Fruit fly (Drosophila melanogaster): ENCODE data around the gene Rcd-1.
A peak's percentile ranks its signal among the peaks of the same experiment; 100 is the strongest.

Rcd-1 gene

DNA sequence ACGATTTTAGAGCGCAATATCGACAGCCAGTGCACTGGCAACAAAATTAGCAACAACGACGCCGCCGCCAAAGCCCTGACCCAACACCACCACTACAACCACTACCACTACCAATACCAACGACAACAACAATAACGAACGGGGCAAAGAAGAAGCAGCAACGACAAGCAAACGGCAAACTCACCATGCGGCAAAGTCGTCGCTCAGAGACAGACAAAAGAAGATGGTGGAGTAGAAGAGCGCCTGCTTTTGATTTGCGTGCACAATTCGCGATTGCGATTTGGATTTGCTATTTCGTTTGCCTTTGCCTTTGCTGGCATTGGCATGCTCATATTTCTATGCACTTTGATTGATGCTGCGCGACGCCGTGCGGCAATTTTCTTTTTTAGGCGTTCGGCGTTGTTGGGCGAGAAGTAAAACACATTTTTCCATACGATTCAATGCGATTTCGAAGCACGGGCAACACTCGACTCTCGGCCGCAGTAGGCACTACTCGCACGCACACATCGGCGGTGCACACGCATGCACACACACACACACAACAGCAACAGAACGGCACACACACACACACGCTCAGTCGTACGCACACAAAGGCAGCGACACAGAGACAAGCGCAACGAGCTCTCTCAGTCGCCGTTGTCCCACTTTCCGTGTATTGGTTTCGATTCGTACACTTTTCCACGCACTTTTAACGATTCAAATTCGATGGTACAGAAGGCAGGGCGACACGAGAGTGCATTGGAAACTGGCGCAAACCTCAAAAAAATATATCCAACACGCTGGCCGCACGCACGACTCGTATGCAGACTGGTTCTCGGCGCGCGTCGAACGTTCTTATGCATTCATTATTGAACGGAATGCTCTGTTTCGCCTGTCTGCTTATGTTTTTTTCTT, 886 bp upstream of the Rcd-1 start:
- TF ChIP-seq EcR (GFP tag; optimal IDR thresholded peaks at IDR 0.05), result no peak
- TF ChIP-seq Dll (optimal IDR thresholded peaks at IDR 0.05), result no peak
- TF ChIP-seq usp (GFP tag; optimal IDR thresholded peaks at IDR 0.05), result no peak
- peak; percentile 73 for TF ChIP-seq CG8478 (optimal IDR thresholded peaks at IDR 0.05)
- no peak for TF ChIP-seq psq (optimal IDR thresholded peaks at IDR 0.05)
- TF ChIP-seq pan (optimal IDR thresholded peaks at IDR 0.05), result no peak

DNA sequence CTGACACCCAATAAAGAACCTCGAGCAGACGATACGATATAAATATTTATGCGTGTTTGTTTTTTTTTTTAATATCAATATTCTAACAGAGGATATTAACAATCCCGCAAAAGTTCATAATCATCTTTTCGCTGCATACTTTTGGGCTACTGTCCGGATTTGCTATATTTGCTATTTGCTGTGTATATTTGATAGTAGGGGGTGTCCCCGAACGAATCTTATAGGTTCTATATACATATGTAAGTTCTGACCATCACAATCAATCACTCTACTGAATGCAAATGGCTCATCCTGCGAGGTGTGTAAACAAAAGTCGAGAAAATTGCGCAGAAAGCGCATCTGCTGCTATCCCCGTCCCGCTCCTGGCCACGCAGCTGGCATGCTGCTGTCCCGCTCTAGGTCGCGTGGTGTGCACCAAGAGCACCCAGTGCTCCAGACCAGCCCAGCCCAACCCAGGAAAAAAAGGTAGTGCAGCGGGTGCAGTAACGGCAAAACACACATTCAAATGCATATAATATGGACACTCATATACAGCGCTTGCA, 2.2 kb downstream of the Rcd-1 start:
- TF ChIP-seq usp (GFP tag; optimal IDR thresholded peaks at IDR 0.05), result no peak
- peak; percentile 54 for TF ChIP-seq CG8478 (optimal IDR thresholded peaks at IDR 0.05)

DNA sequence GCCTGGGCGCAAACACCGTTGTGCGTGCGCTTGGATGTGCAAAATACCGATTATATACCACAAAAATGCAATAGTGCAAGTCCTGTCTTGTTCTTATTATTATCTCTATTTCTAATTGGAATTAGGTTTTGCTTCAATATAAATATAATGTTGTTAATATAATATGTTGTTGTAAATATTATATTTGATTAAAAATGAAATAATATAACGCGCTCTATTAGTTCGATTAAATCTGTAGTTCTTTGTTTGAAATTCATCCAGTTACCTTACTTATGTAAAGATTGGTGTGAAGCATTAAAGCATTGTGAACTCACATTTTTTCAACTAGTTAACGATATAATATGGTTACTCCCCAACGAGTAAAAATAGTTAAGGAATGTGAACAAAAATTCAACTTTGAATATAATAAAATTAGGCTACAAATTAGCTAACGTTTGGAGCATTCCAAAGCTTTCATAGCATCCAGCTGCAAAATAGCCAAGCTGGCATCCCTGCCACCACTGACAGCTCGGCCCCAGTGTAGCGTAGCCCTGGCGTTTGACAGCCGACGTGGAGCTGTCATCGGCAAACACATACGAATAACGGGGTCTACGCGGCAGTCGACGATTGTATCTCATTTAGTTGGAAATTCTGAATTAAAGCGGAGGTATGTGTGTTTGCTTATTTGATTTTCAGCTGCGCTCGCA, 4.4 kb downstream of the Rcd-1 start, which contains the start of the genes CG12237 and Sec61gamma:
CG12237 (minus strand) TSS at position 51 of the 686 bp plus-strand sequence.
Sec61gamma (plus strand) TSS at position 509 of the 686 bp plus-strand sequence.
- TF ChIP-seq psq (optimal IDR thresholded peaks at IDR 0.05) (no peak), usp (GFP tag; optimal IDR thresholded peaks at IDR 0.05) (no peak), Dll (optimal IDR thresholded peaks at IDR 0.05) (no peak), CG8478 (optimal IDR thresholded peaks at IDR 0.05) (no peak), EcR (GFP tag; optimal IDR thresholded peaks at IDR 0.05) (no peak), pan (optimal IDR thresholded peaks at IDR 0.05) (no peak)

DNA sequence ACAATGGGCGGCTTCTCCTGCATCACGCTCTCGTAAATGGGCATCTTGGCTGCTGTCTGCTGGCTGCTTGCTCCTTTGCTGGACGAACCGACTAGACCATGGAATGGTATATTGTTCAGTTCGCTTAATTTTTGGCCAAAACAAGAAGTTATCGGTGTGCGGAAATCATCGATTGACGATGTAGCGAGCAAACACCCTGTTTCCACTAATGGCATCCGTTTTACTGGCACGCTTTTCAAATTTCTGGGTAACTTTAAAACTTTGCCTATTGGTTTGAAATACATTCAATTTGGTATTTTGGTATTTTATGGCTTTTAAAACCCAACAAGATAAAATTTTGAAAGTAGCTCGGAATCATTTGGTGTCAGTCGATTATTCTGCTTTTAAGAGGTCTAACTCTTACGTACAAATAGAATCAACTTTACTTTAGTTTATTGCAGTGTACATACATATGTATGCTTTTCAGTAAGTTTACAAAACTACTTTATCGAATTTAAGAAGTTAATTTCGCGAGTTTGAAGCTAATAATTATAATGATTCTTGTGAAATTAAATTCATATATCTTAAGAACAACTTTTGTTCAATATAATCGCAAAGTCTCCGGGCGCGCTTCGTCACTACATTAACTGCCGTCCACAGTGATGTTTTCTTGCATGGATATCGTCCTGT, 7.4 kb downstream of the Rcd-1 start, which contains the start of gene Arp10:
Arp10 (minus strand) TSS at position 304 of the 669 bp plus-strand sequence.
- TF ChIP-seq usp (GFP tag; optimal IDR thresholded peaks at IDR 0.05) (no peak), psq (optimal IDR thresholded peaks at IDR 0.05) (no peak), pan (optimal IDR thresholded peaks at IDR 0.05) (no peak), Dll (optimal IDR thresholded peaks at IDR 0.05) (no peak), CG8478 (optimal IDR thresholded peaks at IDR 0.05) (no peak), EcR (GFP tag; optimal IDR thresholded peaks at IDR 0.05) (no peak)

DNA sequence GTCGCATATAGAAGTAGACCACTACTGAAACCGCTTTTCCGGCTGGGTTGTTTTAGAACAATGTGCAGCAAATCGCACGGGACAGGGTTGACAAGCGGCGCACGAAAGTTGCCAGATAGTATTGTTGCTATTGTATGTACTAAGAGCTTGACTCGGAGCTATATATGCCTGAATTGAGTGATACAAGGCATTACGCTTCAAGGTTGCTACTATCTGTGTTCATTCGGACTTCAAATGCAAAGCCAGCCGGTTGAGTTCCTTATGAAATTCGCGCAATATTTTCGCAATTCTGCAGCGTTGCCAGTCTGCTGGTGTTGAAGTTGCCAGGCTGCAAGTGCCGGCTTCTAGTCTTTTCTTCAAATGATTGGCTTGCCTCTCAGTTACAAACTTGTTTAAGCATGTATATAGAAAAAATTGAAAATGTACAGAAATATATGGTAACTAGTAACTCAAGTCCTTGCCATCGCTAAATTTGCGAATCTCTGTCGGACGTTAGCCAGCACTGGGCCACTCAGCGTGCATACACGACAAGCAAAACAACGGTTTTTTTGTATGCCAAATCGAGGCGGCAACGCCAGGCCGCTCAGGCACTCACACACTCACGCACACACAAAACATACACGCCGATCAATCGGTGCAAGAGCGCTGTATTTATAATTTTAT, 13.3 kb downstream of the Rcd-1 start, which contains the start of the genes Ranbp21 and Elys:
Ranbp21 (minus strand) TSS at position 513 of the 663 bp plus-strand sequence.
Elys (plus strand) TSS at position 549 of the 663 bp plus-strand sequence.
- TF ChIP-seq Dll (optimal IDR thresholded peaks at IDR 0.05), result no peak
- TF ChIP-seq EcR (GFP tag; optimal IDR thresholded peaks at IDR 0.05), result no peak
- no peak for TF ChIP-seq CG8478 (optimal IDR thresholded peaks at IDR 0.05)
- TF ChIP-seq psq (optimal IDR thresholded peaks at IDR 0.05), result no peak
- TF ChIP-seq usp (GFP tag; optimal IDR thresholded peaks at IDR 0.05), result no peak
- no peak for TF ChIP-seq pan (optimal IDR thresholded peaks at IDR 0.05)

DNA sequence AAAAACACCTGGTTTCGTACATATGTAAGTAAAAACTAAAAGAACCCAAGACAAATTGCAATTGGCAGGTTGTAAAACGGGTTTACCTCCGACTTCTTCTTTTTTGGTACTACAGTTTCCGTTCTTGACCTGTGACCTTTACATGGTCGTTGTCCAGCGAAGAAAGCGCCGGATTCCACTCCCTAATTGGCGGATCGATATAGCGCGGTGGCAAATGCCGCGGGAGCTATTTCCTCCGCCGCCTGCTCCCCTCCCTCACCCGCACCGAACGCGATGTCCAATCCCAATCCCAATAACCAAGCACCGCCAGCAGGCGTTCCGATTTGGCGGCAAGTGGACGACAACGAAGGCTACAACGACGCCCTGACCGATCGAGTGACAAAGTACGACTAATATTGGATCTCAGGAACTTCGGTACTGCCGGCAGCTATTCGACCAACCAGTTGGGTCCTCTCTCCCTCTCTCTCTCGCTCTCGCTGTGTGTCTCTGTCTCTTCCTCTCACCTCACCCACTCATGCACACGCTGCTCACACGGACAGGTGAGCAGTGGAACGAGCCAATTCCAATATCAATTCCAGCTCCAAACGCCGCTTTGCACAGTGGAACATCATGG, 24.1 kb downstream of the Rcd-1 start:
- no peak for TF ChIP-seq usp (GFP tag; optimal IDR thresholded peaks at IDR 0.05)
- peak; percentile 53 for TF ChIP-seq Dll (optimal IDR thresholded peaks at IDR 0.05)
- TF ChIP-seq pan (optimal IDR thresholded peaks at IDR 0.05), result no peak

DNA sequence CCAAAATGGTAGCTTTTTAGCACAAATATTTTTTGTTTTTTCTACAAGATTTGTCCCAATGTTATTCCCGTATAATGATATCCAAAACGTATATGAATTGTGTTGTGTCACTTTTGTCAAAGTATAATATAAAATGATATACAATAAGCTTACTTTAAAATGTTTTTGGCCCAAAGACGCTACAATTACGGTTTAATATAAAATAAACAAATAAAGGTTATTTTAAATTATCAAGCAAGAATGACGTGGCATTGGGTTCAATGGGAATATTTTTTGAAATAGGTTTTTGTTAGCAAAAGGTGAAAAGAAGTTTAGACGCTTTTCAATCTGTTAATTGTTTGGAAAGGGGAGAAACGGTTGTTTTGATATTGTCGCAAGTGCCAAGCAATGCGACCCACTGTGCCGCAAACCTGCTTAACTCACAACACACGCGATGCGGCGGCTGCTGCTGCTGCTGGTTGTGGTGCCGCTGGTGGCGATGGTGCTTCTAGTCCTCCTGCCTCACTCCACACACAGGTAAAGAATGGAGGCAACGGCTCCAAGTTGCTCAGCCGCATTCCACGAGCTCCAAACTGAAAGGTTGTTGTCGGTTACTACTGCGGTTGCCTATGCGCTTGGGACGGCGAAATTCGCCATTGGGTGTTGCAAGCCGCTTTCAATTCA, 24.8 kb downstream of the Rcd-1 start:
- TF ChIP-seq Dll (optimal IDR thresholded peaks at IDR 0.05) (peak; percentile 2), pan (optimal IDR thresholded peaks at IDR 0.05) (no peak), CG8478 (optimal IDR thresholded peaks at IDR 0.05) (no peak)

DNA sequence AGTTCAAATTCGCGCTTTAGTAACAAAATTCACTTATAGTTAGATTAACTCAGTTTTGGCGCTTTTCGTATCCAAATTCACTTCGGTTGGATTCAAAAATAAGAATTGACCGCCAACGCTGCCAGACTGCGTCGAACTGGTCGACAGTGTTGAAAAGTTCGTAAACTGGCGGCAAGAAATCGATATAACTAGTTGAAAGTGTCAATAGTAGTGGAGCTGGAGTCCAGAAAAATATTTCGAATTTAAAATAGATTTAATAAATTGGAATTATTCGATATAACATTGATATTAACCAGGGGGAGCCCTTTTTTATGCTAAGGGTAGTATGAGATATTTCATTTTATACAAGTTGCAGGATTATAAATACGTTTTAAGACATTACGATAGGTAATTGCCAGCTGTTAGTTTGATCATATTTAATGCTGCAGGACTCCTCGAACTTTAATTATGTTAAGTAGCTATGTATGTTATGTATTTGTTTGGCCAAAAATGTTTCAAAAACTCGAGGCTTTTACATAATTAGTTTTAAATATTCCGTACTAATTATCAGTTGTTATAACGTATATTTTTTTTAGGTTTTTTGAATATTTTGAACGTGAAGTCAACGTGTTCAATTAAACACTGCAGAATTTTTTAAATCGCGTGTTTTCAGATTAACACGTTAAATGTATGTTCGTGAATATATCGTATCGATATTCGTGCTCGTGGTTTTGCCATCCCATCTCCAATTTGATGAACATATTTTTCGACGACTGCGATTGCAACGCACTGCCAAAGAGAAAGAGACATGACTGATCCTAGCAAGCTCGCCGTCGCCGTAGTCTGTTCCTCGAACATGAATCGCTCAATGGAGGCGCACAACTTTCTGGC, 25.5 kb downstream of the Rcd-1 start, which contains the start of the genes CG14223 and Ssu72:
CG14223 (minus strand) TSS at position 113 of the 870 bp plus-strand sequence.
Ssu72 (plus strand) TSS at position 703 of the 870 bp plus-strand sequence.
- TF ChIP-seq psq (optimal IDR thresholded peaks at IDR 0.05), result no peak
- TF ChIP-seq pan (optimal IDR thresholded peaks at IDR 0.05), result no peak
- no peak for TF ChIP-seq EcR (GFP tag; optimal IDR thresholded peaks at IDR 0.05)
- TF ChIP-seq Dll (optimal IDR thresholded peaks at IDR 0.05), result no peak
- no peak for TF ChIP-seq CG8478 (optimal IDR thresholded peaks at IDR 0.05)
- TF ChIP-seq usp (GFP tag; optimal IDR thresholded peaks at IDR 0.05), result no peak

DNA sequence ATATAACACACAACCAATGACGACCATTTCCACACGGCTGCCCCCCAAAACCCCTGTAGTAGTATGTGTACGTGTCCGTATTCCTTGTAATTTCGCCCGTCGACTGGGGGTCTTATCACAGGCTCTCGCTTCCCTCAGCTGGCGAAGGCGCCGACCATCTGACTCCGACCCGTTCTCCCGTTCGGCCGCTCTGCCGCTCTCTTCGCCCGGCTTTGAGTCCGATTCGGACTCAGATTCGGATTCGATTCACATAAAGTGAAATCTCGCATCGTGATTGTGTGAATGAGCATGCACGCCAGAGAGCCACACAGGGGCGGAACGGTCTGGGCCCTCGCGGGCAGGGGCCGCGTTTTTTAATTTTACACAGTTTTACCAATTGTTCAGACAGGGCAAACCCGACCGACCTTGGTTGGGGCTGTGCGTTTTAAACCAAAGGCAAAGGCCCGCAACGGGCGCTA, 27.1 kb downstream of the Rcd-1 start:
- TF ChIP-seq Dll (optimal IDR thresholded peaks at IDR 0.05) (peak; percentile 19), psq (optimal IDR thresholded peaks at IDR 0.05) (no peak)

All from whole organism.